Worm (Caenorhabditis elegans) whole organism, L4/young adult: ENCODE data around the gene W02B12.12.

Source experiments
- W03F9.2 ChIP-seq: fragments of 150-350 bp; optimal IDR thresholded peaks from 2 replicates; lab custom pipeline; 2014; ENCODE audit warnings: missing biosample characterization, missing genetic modification characterization
- dao-5 ChIP-seq: sonication (generic microtip); optimal IDR thresholded peaks from 2 replicates; lab custom pipeline; 2016; ENCODE audit warnings: missing genotype, missing genetic modification characterization, moderate library complexity, missing compliant biosample characterization
- him-1 ChIP-seq: sonication (generic microtip); optimal IDR thresholded peaks from 2 replicates; lab custom pipeline; 2016; ENCODE audit warnings: missing genotype, missing genetic modification reagents, missing genetic modification characterization, missing compliant biosample characterization

DNA sequence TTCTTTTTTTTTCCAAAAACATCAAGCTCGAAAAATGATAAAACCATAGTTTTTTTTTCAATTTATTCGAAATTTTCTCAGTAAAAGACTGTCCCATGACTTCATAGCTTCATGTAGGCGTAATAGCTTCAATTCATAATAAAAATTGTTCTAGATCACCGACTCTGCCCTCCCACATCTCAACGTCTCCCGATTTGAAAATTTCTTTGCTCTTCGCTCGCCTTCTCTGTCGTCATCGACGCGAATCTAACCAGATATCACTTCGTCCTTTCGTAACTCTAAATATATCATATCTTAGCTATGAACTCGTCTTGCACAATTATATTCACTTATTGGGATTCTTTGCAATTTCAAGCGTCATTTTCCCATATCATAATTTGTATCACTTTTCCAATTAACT, 35.8 kb upstream of the W02B12.12 start, which contains the start of gene srh-44:
- TF ChIP-seq him-1 (tag; lab: Kevin White, UChicago), result no peak
- TF ChIP-seq dao-5, result no peak
- TF ChIP-seq W03F9.2 (tag; lab: Kevin White, UChicago), result no peak
